Fruit fly (Drosophila melanogaster) whole organism, embryonic: ENCODE measurements around the gene CG17752.

Source experiments
- Ada2b ChIP-seq: fragments of 200-800 bp; sonication (Bioruptor generic); IDR thresholded peaks from 2 replicates; pipeline ENCODE4 v1.3.6; 2022; ENCODE audit warnings: missing biosample characterization, missing genetic modification characterization
- CG10431 ChIP-seq: fragments of 200-800 bp; sonication (Bioruptor generic); optimal IDR thresholded peaks from 3 replicates; lab custom pipeline; 2018; ENCODE audit warnings: missing biosample characterization, mild to moderate bottlenecking, missing genetic modification characterization
- CG10979 ChIP-seq: fragments of 200-800 bp; sonication (Bioruptor generic); optimal IDR thresholded peaks from 2 replicates; lab custom pipeline; 2018; ENCODE audit warnings: missing biosample characterization, mild to moderate bottlenecking, missing genetic modification characterization, moderate library complexity
- CG13624 ChIP-seq: fragments of 200-800 bp; sonication (Bioruptor generic); optimal IDR thresholded peaks from 2 replicates; lab custom pipeline; 2016; ENCODE audit warnings: missing biosample characterization, missing genetic modification characterization
- CG17186 ChIP-seq: fragments of 200-800 bp; sonication (Bioruptor generic); optimal IDR thresholded peaks from 3 replicates; lab custom pipeline; 2017; ENCODE audit warnings: missing biosample characterization, missing genetic modification reagents, missing genetic modification characterization
- CG18476 ChIP-seq: fragments of 200-800 bp; sonication (Bioruptor generic); optimal IDR thresholded peaks from 2 replicates; lab custom pipeline; 2016; ENCODE audit warnings: missing biosample characterization, mild to moderate bottlenecking, missing genetic modification characterization
- CG18764 ChIP-seq: fragments of 200-800 bp; sonication (Bioruptor generic); optimal IDR thresholded peaks from 3 replicates; lab custom pipeline; 2016; ENCODE audit warnings: missing biosample characterization, missing genetic modification characterization
- CG2875 ChIP-seq: fragments of 200-800 bp; sonication (Bioruptor generic); optimal IDR thresholded peaks from 2 replicates; lab custom pipeline; 2017; ENCODE audit warnings: missing biosample characterization, mild to moderate bottlenecking, missing genetic modification characterization, missing genetic modification reagents
- CG3163 ChIP-seq: fragments of 200-800 bp; sonication (Bioruptor generic); optimal IDR thresholded peaks from 3 replicates; lab custom pipeline; 2016; ENCODE audit warnings: missing biosample characterization, missing genetic modification characterization
- CG32532 ChIP-seq: fragments of 200-800 bp; sonication (Bioruptor generic); IDR thresholded peaks from 2 replicates; pipeline ENCODE4 v1.3.6; 2022; ENCODE audit warnings: missing biosample characterization, missing genetic modification characterization
- CG34422 ChIP-seq: fragments of 200-800 bp; sonication (Bioruptor generic); IDR thresholded peaks from 3 replicates; pipeline ENCODE4 v1.3.6; 2022; ENCODE audit warnings: missing biosample characterization, missing genetic modification characterization
- CG3995 ChIP-seq: fragments of 200-800 bp; sonication (Bioruptor generic); optimal IDR thresholded peaks from 3 replicates; lab custom pipeline; 2016; ENCODE audit warnings: missing biosample characterization, missing genetic modification characterization
- CG4282 ChIP-seq: fragments of 200-800 bp; sonication (Bioruptor generic); optimal IDR thresholded peaks from 2 replicates; lab custom pipeline; 2016; ENCODE audit warnings: missing biosample characterization, missing genetic modification characterization
- CG4617 ChIP-seq: fragments of 200-800 bp; sonication (Bioruptor generic); optimal IDR thresholded peaks from 3 replicates; lab custom pipeline; 2016; ENCODE audit warnings: missing biosample characterization, missing genetic modification characterization, borderline replicate concordance
- CG5180 ChIP-seq: fragments of 200-800 bp; sonication (Bioruptor generic); optimal IDR thresholded peaks from 3 replicates; lab custom pipeline; 2017; ENCODE audit warnings: missing biosample characterization, missing genetic modification characterization, mild to moderate bottlenecking, moderate library complexity, missing genetic modification reagents
- CG6272 ChIP-seq: fragments of 200-800 bp; sonication (Bioruptor generic); IDR thresholded peaks from 2 replicates; pipeline ENCODE4 v1.3.6; 2022; ENCODE audit warnings: missing biosample characterization, missing genetic modification characterization
- Dek ChIP-seq: fragments of 200-800 bp; sonication (Bioruptor generic); optimal IDR thresholded peaks from 3 replicates; lab custom pipeline; 2019; ENCODE audit warnings: missing biosample characterization, mild to moderate bottlenecking, missing genetic modification characterization, moderate library complexity
- Elba2 ChIP-seq: fragments of 200-800 bp; sonication (Bioruptor generic); optimal IDR thresholded peaks from 3 replicates; lab custom pipeline; 2016; ENCODE audit warnings: missing biosample characterization, missing genetic modification characterization
- Fer1 ChIP-seq: fragments of 200-800 bp; sonication (Bioruptor generic); optimal IDR thresholded peaks from 2 replicates; lab custom pipeline; 2017; ENCODE audit warnings: missing biosample characterization, mild to moderate bottlenecking, missing genetic modification characterization
- Gsc ChIP-seq: fragments of 200-800 bp; sonication (Bioruptor generic); IDR thresholded peaks from 2 replicates; pipeline ENCODE4 v1.3.6; 2022; ENCODE audit warnings: missing biosample characterization, missing genetic modification characterization
- H15 ChIP-seq: fragments of 200-800 bp; sonication (Bioruptor generic); IDR thresholded peaks from 3 replicates; pipeline ENCODE4 v1.3.6; 2022; ENCODE audit warnings: missing biosample characterization, missing genetic modification characterization
- H2.0 ChIP-seq: fragments of 200-800 bp; sonication (Bioruptor generic); IDR thresholded peaks from 2 replicates; pipeline ENCODE4 v1.3.6; 2022; ENCODE audit warnings: missing biosample characterization, missing genetic modification characterization
- Hmr ChIP-seq: fragments of 200-800 bp; sonication (Bioruptor generic); optimal IDR thresholded peaks from 3 replicates; lab custom pipeline; 2017; ENCODE audit warnings: mild to moderate bottlenecking, missing biosample characterization, missing genetic modification reagents, missing genetic modification characterization
- Hmx ChIP-seq: fragments of 200-800 bp; sonication (Bioruptor generic); optimal IDR thresholded peaks from 2 replicates; lab custom pipeline; 2016; ENCODE audit warnings: missing biosample characterization, missing genetic modification characterization
- Jarid2 ChIP-seq: fragments of 200-800 bp; sonication (Bioruptor generic); optimal IDR thresholded peaks from 3 replicates; lab custom pipeline; 2017; ENCODE audit warnings: mild to moderate bottlenecking, missing biosample characterization, missing genetic modification reagents, missing genetic modification characterization
- Lhr ChIP-seq: fragments of 200-800 bp; sonication (Bioruptor generic); optimal IDR thresholded peaks from 3 replicates; lab custom pipeline; 2017; ENCODE audit warnings: mild to moderate bottlenecking, missing biosample characterization, missing genetic modification reagents, missing genetic modification characterization
- MESR4 ChIP-seq: fragments of 200-800 bp; sonication (Bioruptor generic); optimal IDR thresholded peaks from 2 replicates; lab custom pipeline; 2018; ENCODE audit warnings: missing biosample characterization, mild to moderate bottlenecking, missing genetic modification characterization, moderate library complexity
- MTF-1 ChIP-seq: fragments of 200-800 bp; sonication (Bioruptor generic); optimal IDR thresholded peaks from 2 replicates; lab custom pipeline; 2018; ENCODE audit warnings: missing biosample characterization, mild to moderate bottlenecking, missing genetic modification characterization, borderline replicate concordance
- Oli ChIP-seq: fragments of 200-800 bp; sonication (Bioruptor generic); optimal IDR thresholded peaks from 2 replicates; lab custom pipeline; 2018; ENCODE audit warnings: missing biosample characterization, mild to moderate bottlenecking, missing genetic modification characterization, moderate library complexity
- Sox102F ChIP-seq: fragments of 200-800 bp; sonication (Bioruptor generic); optimal IDR thresholded peaks from 2 replicates; lab custom pipeline; 2018; ENCODE audit warnings: missing biosample characterization, mild to moderate bottlenecking, missing genetic modification characterization, moderate library complexity
- bigmax ChIP-seq: fragments of 200-800 bp; sonication (Bioruptor generic); optimal IDR thresholded peaks from 2 replicates; lab custom pipeline; 2018; ENCODE audit warnings: missing biosample characterization, mild to moderate bottlenecking, missing genetic modification characterization
- chinmo ChIP-seq: fragments of 200-800 bp; sonication (Bioruptor generic); IDR thresholded peaks from 4 replicates; pipeline ENCODE4 v1.3.6; 2022; ENCODE audit warnings: missing biosample characterization, missing genetic modification characterization; ENCODE audit not compliant: partially characterized antibody
- ci ChIP-seq: fragments of 200-800 bp; sonication (Bioruptor generic); IDR thresholded peaks from 3 replicates; pipeline ENCODE4 v1.3.6; 2022; ENCODE audit warnings: missing biosample characterization, missing genetic modification characterization
- crp ChIP-seq, 2 experiments: fragments of 200-800 bp; sonication (Bioruptor generic); optimal IDR thresholded peaks; 2 replicates in 1 of 2; 3 replicates in 1 of 2; lab custom pipeline; 2017; ENCODE audit warnings: missing biosample characterization in 2 of 2, missing genetic modification characterization in 2 of 2, mild to moderate bottlenecking in 1 of 2, moderate library complexity in 1 of 2
- dysf ChIP-seq: fragments of 200-800 bp; sonication (Bioruptor generic); IDR thresholded peaks from 3 replicates; pipeline ENCODE4 v1.3.6; 2022; ENCODE audit warnings: missing biosample characterization, missing genetic modification characterization
- gfzf ChIP-seq: fragments of 200-800 bp; sonication (Bioruptor generic); optimal IDR thresholded peaks from 2 replicates; lab custom pipeline; 2016; ENCODE audit warnings: missing biosample characterization, mild to moderate bottlenecking, missing genetic modification characterization, moderate library complexity
- grau ChIP-seq: fragments of 200-800 bp; optimal IDR thresholded peaks from 3 replicates; lab custom pipeline; 2019; ENCODE audit warnings: missing biosample characterization, mild to moderate bottlenecking, missing genetic modification characterization, moderate library complexity
- gsb ChIP-seq: fragments of 200-800 bp; sonication (Bioruptor generic); IDR thresholded peaks from 2 replicates; pipeline ENCODE4 v1.3.6; 2022; ENCODE audit warnings: missing biosample characterization, missing genetic modification characterization
- lov ChIP-seq, 2 experiments: fragments of 200-800 bp in 1 of 2; fragments of >200 bp in 1 of 2; sonication (Bioruptor generic) in 1 of 2; IDR thresholded peaks in 1 of 2; optimal IDR thresholded peaks in 1 of 2; 2 replicates in 1 of 2; 3 replicates in 1 of 2; pipeline versions ENCODE4 v1.3.6 to Lab custom; 2017 to 2022; ENCODE audit warnings: missing biosample characterization in 1 of 2, missing genetic modification characterization in 1 of 2
- nerfin-2 ChIP-seq: fragments of 200-800 bp; sonication (Bioruptor generic); IDR thresholded peaks from 2 replicates; pipeline ENCODE4 v1.3.6; 2022; ENCODE audit warnings: missing biosample characterization, missing genetic modification characterization; ENCODE audit not compliant: partially characterized antibody
- pan ChIP-seq, 4 experiments: fragments of >200 bp in 3 of 4; fragments of 200-800 bp in 1 of 4; sonication (Bioruptor generic) in 1 of 4; optimal IDR thresholded peaks in 3 of 4; IDR thresholded peaks in 1 of 4; 2 replicates each; pipeline versions ENCODE4 v1.3.6 to Lab custom; 2017 to 2022; ENCODE audit warnings: missing biosample characterization in 2 of 4, missing genetic modification characterization in 2 of 4, mixed read lengths in 1 of 4
- sens ChIP-seq: fragments of 200-800 bp; sonication (Bioruptor generic); peaks from one replicate; lab custom pipeline; 2016; ENCODE audit warnings: missing biosample characterization, missing genetic modification characterization
- sna ChIP-seq: fragments of 200-800 bp; sonication (Bioruptor generic); IDR thresholded peaks from 2 replicates; pipeline ENCODE4 v1.3.6; 2022; ENCODE audit warnings: missing biosample characterization, missing genetic modification characterization; ENCODE audit not compliant: partially characterized antibody
- stc ChIP-seq: fragments of 200-800 bp; sonication (Bioruptor generic); IDR thresholded peaks from 2 replicates; pipeline ENCODE4 v1.3.6; 2022; ENCODE audit warnings: missing biosample characterization, missing genetic modification characterization
- stwl ChIP-seq: fragments of 200-800 bp; sonication (Bioruptor generic); optimal IDR thresholded peaks from 3 replicates; lab custom pipeline; 2018; ENCODE audit warnings: missing biosample characterization, mild to moderate bottlenecking, missing genetic modification characterization, moderate library complexity
- toy ChIP-seq: fragments of 200-800 bp; sonication (Bioruptor generic); IDR thresholded peaks from 2 replicates; pipeline ENCODE4 v1.3.6; 2022; ENCODE audit warnings: missing biosample characterization, missing genetic modification characterization
- zen2 ChIP-seq: fragments of 200-800 bp; sonication (Bioruptor generic); IDR thresholded peaks from 3 replicates; pipeline ENCODE4 v1.3.6; 2022; ENCODE audit warnings: missing biosample characterization, missing genetic modification characterization; ENCODE audit not compliant: partially characterized antibody

Gene CG17752

dm6 chr3R:19648289-19648916 lies 38.4 kb downstream of the CG17752 start, which contains the start of the genes CG6195 and CG31220 (continued):
- TF ChIP-seq CG13624 (GFP tag; lab: Kevin White, UChicago) (no peak), gsb (no peak), CG18764 (GFP tag; lab: Kevin White, UChicago) (no peak), stc (GFP tag; lab: Robert Waterston, UW) (no peak), toy (GFP tag; lab: Robert Waterston, UW) (peak; percentile 46), Fer1 (GFP tag; lab: Kevin White, UChicago) (no peak), Elba2 (GFP tag; lab: Kevin White, UChicago) (no peak), Hmr (GFP tag; lab: Kevin White, UChicago) (peak; percentile 42), Hmx (no peak), Oli (tag; lab: Kevin White, UChicago) (no peak), CG3163 (GFP tag; lab: Kevin White, UChicago) (peak; percentile 31), CG10979 (tag; lab: Kevin White, UChicago) (no peak), ci (GFP tag; lab: Robert Waterston, UW) (peak; percentile 81), lov (optimal IDR thresholded peaks at IDR 0.05; lab: Kevin White, UChicago) (no peak), lov (GFP tag; IDR thresholded peaks at IDR 0.05; lab: Robert Waterston, UW) (no peak), sna (0 out of 2 replicates have a peak, but pooled peaks have one; percentile 11), MESR4 (no peak), H2.0 (GFP tag; lab: Robert Waterston, UW) (peak; percentile 44; the same call in 1 of the 2 replicates), Jarid2 (GFP tag; lab: Kevin White, UChicago) (no peak), gfzf (GFP tag; lab: Kevin White, UChicago) (peak; percentile 48), zen2 (GFP tag; lab: Robert Waterston, UW) (no peak), sens (peak; percentile 86), Lhr (GFP tag; lab: Kevin White, UChicago) (peak; percentile 40), pan (optimal IDR thresholded peaks at IDR 0.05; lab: Kevin White, UChicago) (no peak), pan (GFP tag; optimal IDR thresholded peaks at IDR 0.05 in 1 of 2, IDR thresholded peaks at IDR 0.05 in 1 of 2) (peak in 1 of 2 experiments; percentile 19), CG3995 (peak; percentile 32), Gsc (no peak), dysf (GFP tag; lab: Robert Waterston, UW) (0 out of 3 replicates have a peak, but pooled peaks have one; percentile 24), stwl (tag; lab: Kevin White, UChicago) (peak; percentile 64), crp (GFP tag; optimal IDR thresholded peaks at IDR 0.05; lab: Kevin White, UChicago) (peak; percentile 80 to 98), chinmo (GFP tag; lab: Robert Waterston, UW) (peak; percentile 91), grau (peak; percentile 24), CG4617 (GFP tag; lab: Kevin White, UChicago) (peak; percentile 2), CG6272 (GFP tag; lab: Robert Waterston, UW) (no peak), CG32532 (GFP tag; lab: Robert Waterston, UW) (peak; percentile 70; the same call in 1 of the 2 replicates), CG10431 (GFP tag; lab: Kevin White, UChicago) (peak; percentile 17), Ada2b (no peak), bigmax (GFP tag; lab: Kevin White, UChicago) (peak; percentile 94), MTF-1 (no peak), CG18476 (GFP tag; lab: Kevin White, UChicago) (no peak), CG17186 (GFP tag; lab: Kevin White, UChicago) (peak; percentile 14), CG2875 (no peak), H15 (GFP tag; lab: Robert Waterston, UW) (0 out of 3 replicates have a peak, but pooled peaks have one; percentile 6), Dek (tag; lab: Kevin White, UChicago) (peak; percentile 44), CG4282 (GFP tag; lab: Kevin White, UChicago) (peak; percentile 26), CG5180 (GFP tag; lab: Kevin White, UChicago) (no peak), CG34422 (GFP tag; lab: Robert Waterston, UW) (no peak; the same call in 2 of the 3 replicates), Sox102F (GFP tag; lab: Kevin White, UChicago) (peak; percentile 37), nerfin-2 (GFP tag; lab: Robert Waterston, UW) (no peak)
